Worm (Caenorhabditis elegans): ENCODE data around the gene srg-33.

DNA sequence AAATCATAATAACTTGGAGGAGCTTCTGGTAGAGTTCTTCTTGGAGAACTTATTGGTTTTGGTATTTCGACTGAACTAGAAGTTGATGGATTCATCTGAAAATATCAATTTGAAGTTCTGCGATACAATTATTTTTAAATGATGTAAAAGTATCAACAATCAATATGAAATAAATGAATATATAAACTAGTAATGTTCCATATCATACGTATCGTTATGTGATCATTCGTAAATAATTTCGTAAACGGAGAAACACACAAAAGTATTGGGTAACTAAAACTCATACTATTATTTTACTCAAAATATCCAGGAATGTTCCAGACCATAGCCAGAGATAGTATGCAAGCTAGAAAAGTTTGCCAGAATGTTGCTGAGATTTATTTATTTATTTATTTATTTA, 14.5 kb downstream of the srg-33 start, which contains the start of gene W02D7.8:
- TF ChIP-seq F33H1.4 (GFP tag; IDR thresholded peaks at IDR 0.05) (no peak), snpc-4 (GFP tag; optimal IDR thresholded peaks at IDR 0.05) (no peak), snpc-4 (tag; optimal IDR thresholded peaks at IDR 0.05) (no peak), attf-5 (GFP tag; optimal IDR thresholded peaks at IDR 0.05) (no peak), unc-62 (GFP tag; optimal IDR thresholded peaks at IDR 0.05) (no peak), him-1 (tag; optimal IDR thresholded peaks at IDR 0.05) (no peak), nhr-90 (tag; optimal IDR thresholded peaks at IDR 0.05) (no peak), aptf-2 (GFP tag; conservative IDR thresholded peaks at IDR 0.05) (no peak), gei-17 (GFP tag; optimal IDR thresholded peaks at IDR 0.05) (no peak)
